Worm (Caenorhabditis elegans) whole organism, L3 larva: ENCODE measurements around the gene faah-4.

Source experiments
- aly-2 ChIP-seq: fragments of 150-350 bp; optimal IDR thresholded peaks from 2 replicates; lab custom pipeline; 2014; ENCODE audit warnings: missing biosample characterization, missing genetic modification characterization
- ceh-9 ChIP-seq: sonication (generic microtip); optimal IDR thresholded peaks from 2 replicates; lab custom pipeline; 2018; ENCODE audit warnings: missing biosample characterization, missing genetic modification characterization
- egl-27 ChIP-seq: sonication (generic microtip); optimal IDR thresholded peaks from 4 replicates; lab custom pipeline; 2017; ENCODE audit warnings: missing biosample characterization, missing genetic modification reagents, missing genetic modification characterization
- elt-2 ChIP-seq: sonication (generic microtip); optimal IDR thresholded peaks from 2 replicates; lab custom pipeline; 2016; ENCODE audit warnings: missing genetic modification reagents, mild to moderate bottlenecking, missing genetic modification characterization, missing compliant biosample characterization
- elt-3 ChIP-seq, 3 experiments: fragments of 150-350 bp in 1 of 3; sonication (generic microtip) in 2 of 3; optimal IDR thresholded peaks; 2 replicates in 2 of 3; 4 replicates in 1 of 3; lab custom pipeline; 2014 to 2017; ENCODE audit warnings: missing biosample characterization in 3 of 3, missing genetic modification characterization in 3 of 3
- fkh-10 ChIP-seq: sonication (generic microtip); optimal IDR thresholded peaks from 2 replicates; lab custom pipeline; 2017; ENCODE audit warnings: missing biosample characterization, missing genetic modification reagents, missing genetic modification characterization
- hmg-11 ChIP-seq: sonication (generic microtip); optimal IDR thresholded peaks from 2 replicates; lab custom pipeline; 2016; ENCODE audit warnings: missing genetic modification characterization, missing compliant biosample characterization
- lin-39 ChIP-seq: fragments of 150-350 bp; optimal IDR thresholded peaks from 2 replicates; lab custom pipeline; 2018; ENCODE audit warnings: missing biosample characterization, missing genetic modification reagents, missing genetic modification characterization
- mdl-1 ChIP-seq: fragments of 150-350 bp; optimal IDR thresholded peaks from 2 replicates; lab custom pipeline; 2014; ENCODE audit warnings: missing biosample characterization, missing genetic modification characterization
- nhr-11 ChIP-seq: fragments of 150-350 bp; optimal IDR thresholded peaks from 2 replicates; lab custom pipeline; 2014; ENCODE audit warnings: missing biosample characterization, missing genetic modification characterization
- nhr-237 ChIP-seq: fragments of 150-350 bp; optimal IDR thresholded peaks from 2 replicates; lab custom pipeline; 2014; ENCODE audit warnings: missing biosample characterization, missing genetic modification characterization
- nhr-76 ChIP-seq: fragments of 150-350 bp; sonication (generic microtip); optimal IDR thresholded peaks from 5 replicates; lab custom pipeline; 2014; ENCODE audit warnings: missing biosample characterization, missing genetic modification characterization
- pha-4 ChIP-seq: fragments of 150-350 bp; optimal IDR thresholded peaks from 2 replicates; lab custom pipeline; 2014; ENCODE audit warnings: missing biosample characterization, missing genetic modification reagents, missing genetic modification characterization
- pqm-1 ChIP-seq: fragments of 150-350 bp; optimal IDR thresholded peaks from 2 replicates; lab custom pipeline; 2017; ENCODE audit warnings: missing biosample characterization, missing genetic modification characterization, inconsistent platforms
- snpc-4 ChIP-seq: fragments of 150-350 bp; optimal IDR thresholded peaks from 2 replicates; lab custom pipeline; 2014; ENCODE audit warnings: missing biosample characterization, missing genetic modification characterization
- tbx-2 ChIP-seq: sonication (generic microtip); optimal IDR thresholded peaks from 2 replicates; lab custom pipeline; 2016; ENCODE audit warnings: mild to moderate bottlenecking, missing genetic modification characterization, missing compliant biosample characterization
- unc-39 ChIP-seq: sonication (generic microtip); optimal IDR thresholded peaks from 4 replicates; lab custom pipeline; 2017; ENCODE audit warnings: missing biosample characterization, missing genetic modification characterization
- unc-62 ChIP-seq: fragments of 150-350 bp; sonication (generic microtip); optimal IDR thresholded peaks from 4 replicates; lab custom pipeline; 2014; ENCODE audit warnings: missing biosample characterization, missing genetic modification reagents, missing genetic modification characterization
- ztf-11 ChIP-seq: fragments of 150-350 bp; optimal IDR thresholded peaks from 2 replicates; lab custom pipeline; 2014; ENCODE audit warnings: missing biosample characterization, missing genetic modification characterization

Gene faah-4

ce11 chrIII:11853533-11853932, 56.1 kb downstream of the faah-4 start:
- no peak for TF ChIP-seq unc-39 (tag; lab: Kevin White, UChicago)

DNA sequence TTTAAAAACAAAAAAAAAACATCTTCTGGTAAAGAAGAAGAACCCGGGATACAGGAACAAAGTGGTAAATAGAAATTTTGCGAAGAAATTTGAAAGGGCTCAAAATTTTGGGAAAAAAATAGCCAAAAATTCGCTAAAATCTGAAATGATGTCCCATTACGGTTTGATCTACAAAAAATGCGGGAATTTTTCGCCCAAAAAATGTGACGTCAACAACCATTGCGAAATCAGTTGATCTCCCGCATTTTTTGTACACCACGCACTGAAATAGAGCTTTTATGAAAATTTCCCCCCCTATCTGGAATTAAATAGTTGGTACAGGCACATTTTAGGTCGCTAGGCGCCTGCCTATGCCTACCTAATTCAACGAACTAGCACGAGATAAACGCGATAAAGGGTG, 60.1 kb downstream of the faah-4 start:
- TF ChIP-seq pha-4 (tag; lab: Kevin White, UChicago) (no peak), nhr-76 (tag; lab: Kevin White, UChicago) (no peak), ztf-11 (no peak), aly-2 (tag; lab: Kevin White, UChicago) (no peak), snpc-4 (tag; lab: Kevin White, UChicago) (no peak), lin-39 (tag; lab: Kevin White, UChicago) (no peak), nhr-11 (tag; lab: Kevin White, UChicago) (no peak), pqm-1 (no peak), mdl-1 (tag; lab: Kevin White, UChicago) (no peak), unc-39 (tag; lab: Kevin White, UChicago) (no peak), nhr-237 (no peak), egl-27 (no peak), unc-62 (GFP tag; lab: Kevin White, UChicago) (no peak), elt-2 (tag; lab: Kevin White, UChicago) (no peak), hmg-11 (tag; lab: Kevin White, UChicago) (no peak), tbx-2 (no peak), elt-3 (tag; optimal IDR thresholded peaks at IDR 0.05; lab: Kevin White, UChicago) (no peak), fkh-10 (GFP tag; lab: Kevin White, UChicago) (no peak), ceh-9 (no peak)
- TF ChIP-seq, all 47 proteins: peak for 0
